Fruit fly (Drosophila melanogaster): ENCODE data around the gene CG7044.
A peak's percentile ranks its signal among the peaks of the same experiment; 100 is the strongest.

Gene CG7044

dm6 chr3R:21140458-21140857, 38.9 kb upstream of the CG7044 start, which contains the start of gene SNF4Agamma (continued):
- TF ChIP-seq CG8924 (tag; optimal IDR thresholded peaks at IDR 0.05) (no peak), ATbp (GFP tag; optimal IDR thresholded peaks at IDR 0.05) (no peak), Fer3 (tag; optimal IDR thresholded peaks at IDR 0.05) (no peak), CG12659 (GFP tag; optimal IDR thresholded peaks at IDR 0.05) (peak; percentile 44), Hr3 (GFP tag; optimal IDR thresholded peaks at IDR 0.05) (peak; percentile 19), CG10147 (GFP tag; optimal IDR thresholded peaks at IDR 0.05) (peak; percentile 24), ro (GFP tag; IDR thresholded peaks at IDR 0.05) (no peak), pb (GFP tag; optimal IDR thresholded peaks at IDR 0.05) (no peak), CG2129 (GFP tag; IDR thresholded peaks at IDR 0.05; ENCODE audit: partially characterized antibody) (peak; percentile 60), HLH4C (GFP tag; IDR thresholded peaks at IDR 0.05; ENCODE audit: partially characterized antibody) (peak; percentile 53; the same call in 2 of the 3 replicates), CG13775 (GFP tag; optimal IDR thresholded peaks at IDR 0.05) (no peak), ttk (GFP tag; IDR thresholded peaks at IDR 0.05) (no peak), kni (GFP tag; optimal IDR thresholded peaks at IDR 0.05) (no peak), tin (GFP tag; optimal IDR thresholded peaks at IDR 0.05) (no peak), D (optimal IDR thresholded peaks at IDR 0.05) (no peak), D (GFP tag; optimal IDR thresholded peaks at IDR 0.05) (no peak), CG7987 (GFP tag; optimal IDR thresholded peaks at IDR 0.05) (no peak), C15 (GFP tag; IDR thresholded peaks at IDR 0.05) (no peak), Nf-YC (tag; optimal IDR thresholded peaks at IDR 0.05) (peak; percentile 58), Hand (GFP tag; optimal IDR thresholded peaks at IDR 0.05) (no peak), gcm (GFP tag; optimal IDR thresholded peaks at IDR 0.05) (no peak), tll (GFP tag; optimal IDR thresholded peaks at IDR 0.05) (no peak), Nf-YA (GFP tag; IDR thresholded peaks at IDR 0.05) (no peak), CG10366 (GFP tag; IDR thresholded peaks at IDR 0.05) (peak; percentile 45; the same call in 1 of the 2 replicates), Eip74EF (GFP tag; optimal IDR thresholded peaks at IDR 0.05) (no peak), CG14965 (GFP tag; optimal IDR thresholded peaks at IDR 0.05; ENCODE audit: borderline replicate concordance) (no peak), kah (GFP tag; optimal IDR thresholded peaks at IDR 0.05) (no peak), zf30C (GFP tag; optimal IDR thresholded peaks at IDR 0.05) (no peak), CG15601 (tag; optimal IDR thresholded peaks at IDR 0.05) (peak; percentile 39), TFAM (GFP tag; optimal IDR thresholded peaks at IDR 0.05) (no peak), CG11247 (GFP tag; IDR thresholded peaks at IDR 0.05) (no peak), wdn (GFP tag; IDR thresholded peaks at IDR 0.05) (no peak), sens (GFP tag) (peak; percentile 90), CG18599 (GFP tag; optimal IDR thresholded peaks at IDR 0.05) (no peak), CG14014 (GFP tag; IDR thresholded peaks at IDR 0.05) (no peak), Hr78 (GFP tag; optimal IDR thresholded peaks at IDR 0.05) (no peak), CG15269 (tag; optimal IDR thresholded peaks at IDR 0.05) (no peak), CG14050 (GFP tag; IDR thresholded peaks at IDR 0.05) (no peak), CG10462 (GFP tag; optimal IDR thresholded peaks at IDR 0.05) (no peak), CG14667 (GFP tag; IDR thresholded peaks at IDR 0.05) (no peak), CG2875 (GFP tag; optimal IDR thresholded peaks at IDR 0.05) (no peak), ken (GFP tag; IDR thresholded peaks at IDR 0.05) (0 out of 3 replicates have a peak, but pooled peaks have one; percentile 44), amos (GFP tag; IDR thresholded peaks at IDR 0.05; ENCODE audit: partially characterized antibody) (peak; percentile 76; the same call in 1 of the 2 replicates), ato (GFP tag; IDR thresholded peaks at IDR 0.05; ENCODE audit: partially characterized antibody) (peak; percentile 9; the same call in 1 of the 2 replicates), H2.0 (GFP tag; IDR thresholded peaks at IDR 0.05) (no peak), CG15479 (GFP tag; optimal IDR thresholded peaks at IDR 0.05) (no peak), ewg (GFP tag; optimal IDR thresholded peaks at IDR 0.05) (no peak), ara (GFP tag; IDR thresholded peaks at IDR 0.05) (no peak), CG34224 (GFP tag; IDR thresholded peaks at IDR 0.05; ENCODE audit: partially characterized antibody) (peak; percentile 65), CG9215 (GFP tag; IDR thresholded peaks at IDR 0.05) (no peak)
